Fruit fly (Drosophila melanogaster) whole organism, embryonic: Measurements from ENCODE around the gene CG13670.

Experiments used
- ATbp ChIP-seq: fragments of 200-800 bp; sonication (Bioruptor generic); optimal IDR thresholded peaks from 2 replicates; lab custom pipeline; 2017; ENCODE audit warnings: missing biosample characterization, mild to moderate bottlenecking, missing genetic modification characterization, missing genetic modification reagents
- Abd-B ChIP-seq: fragments of 200-800 bp; sonication (Bioruptor generic); optimal IDR thresholded peaks from 2 replicates; lab custom pipeline; 2018; ENCODE audit warnings: missing biosample characterization, mild to moderate bottlenecking, missing genetic modification characterization, moderate library complexity
- Atf3 ChIP-seq: fragments of 200-800 bp; sonication (Bioruptor generic); optimal IDR thresholded peaks from 3 replicates; lab custom pipeline; 2016; ENCODE audit warnings: missing biosample characterization, missing genetic modification characterization
- Atf6 ChIP-seq: fragments of 200-800 bp; sonication (Bioruptor generic); IDR thresholded peaks from 2 replicates; pipeline ENCODE4 v1.3.6; 2022; ENCODE audit warnings: missing biosample characterization, missing genetic modification characterization
- Bdp1 ChIP-seq: fragments of 200-800 bp; sonication (Bioruptor generic); optimal IDR thresholded peaks from 3 replicates; lab custom pipeline; 2016; ENCODE audit warnings: missing biosample characterization, missing genetic modification characterization
- C15 ChIP-seq: fragments of 200-800 bp; sonication (Bioruptor generic); IDR thresholded peaks from 3 replicates; pipeline ENCODE4 v1.3.6; 2022; ENCODE audit warnings: missing biosample characterization, missing genetic modification characterization
- CG10274 ChIP-seq: fragments of 200-800 bp; sonication (Bioruptor generic); optimal IDR thresholded peaks from 3 replicates; lab custom pipeline; 2017; ENCODE audit warnings: missing biosample characterization, mild to moderate bottlenecking, missing genetic modification characterization
- CG10543 ChIP-seq: fragments of 200-800 bp; sonication (Bioruptor generic); optimal IDR thresholded peaks from 3 replicates; lab custom pipeline; 2017; ENCODE audit warnings: missing biosample characterization, mild to moderate bottlenecking, missing genetic modification characterization, moderate library complexity
- CG11696 ChIP-seq: fragments of 200-800 bp; sonication (Bioruptor generic); IDR thresholded peaks from 2 replicates; pipeline ENCODE4 v1.3.6; 2022; ENCODE audit warnings: missing biosample characterization, missing genetic modification characterization
- CG12219 ChIP-seq: fragments of 200-800 bp; sonication (Bioruptor generic); optimal IDR thresholded peaks from 3 replicates; lab custom pipeline; 2018; ENCODE audit warnings: missing biosample characterization, mild to moderate bottlenecking, missing genetic modification characterization
- CG1647 ChIP-seq: fragments of 200-800 bp; sonication (Bioruptor generic); optimal IDR thresholded peaks from 3 replicates; lab custom pipeline; 2016; ENCODE audit warnings: missing biosample characterization, missing genetic modification characterization
- CG34422 ChIP-seq: fragments of 200-800 bp; sonication (Bioruptor generic); IDR thresholded peaks from 3 replicates; pipeline ENCODE4 v1.3.6; 2022; ENCODE audit warnings: missing biosample characterization, missing genetic modification characterization
- CG3726 ChIP-seq: fragments of 200-800 bp; sonication (Bioruptor generic); IDR thresholded peaks from 3 replicates; pipeline ENCODE4, ENCODE4 v1.3.6; 2022; ENCODE audit warnings: missing biosample characterization, missing genetic modification characterization
- CG3847 ChIP-seq: fragments of 200-800 bp; sonication (Bioruptor generic); IDR thresholded peaks from 2 replicates; pipeline ENCODE4 v1.3.6; 2022; ENCODE audit warnings: missing biosample characterization, missing genetic modification characterization
- CG4282 ChIP-seq: fragments of 200-800 bp; sonication (Bioruptor generic); optimal IDR thresholded peaks from 2 replicates; lab custom pipeline; 2016; ENCODE audit warnings: missing biosample characterization, missing genetic modification characterization
- CG4404 ChIP-seq: fragments of 200-800 bp; sonication (Bioruptor generic); IDR thresholded peaks from 2 replicates; pipeline ENCODE4 v1.3.6; 2022; ENCODE audit warnings: missing biosample characterization, missing genetic modification characterization
- CG4707 ChIP-seq: fragments of 200-800 bp; sonication (Bioruptor generic); optimal IDR thresholded peaks from 2 replicates; lab custom pipeline; 2018; ENCODE audit warnings: missing biosample characterization, mild to moderate bottlenecking, missing genetic modification characterization, moderate library complexity
- CG4854 ChIP-seq: fragments of 200-800 bp; sonication (Bioruptor generic); optimal IDR thresholded peaks from 2 replicates; lab custom pipeline; 2016; ENCODE audit warnings: missing biosample characterization, missing genetic modification characterization, inconsistent platforms
- CG6689 ChIP-seq: fragments of 200-800 bp; sonication (Bioruptor generic); IDR thresholded peaks from 2 replicates; pipeline ENCODE4 v1.3.6; 2022; ENCODE audit warnings: missing biosample characterization, missing genetic modification characterization
- CG7357 ChIP-seq: fragments of 200-800 bp; sonication (Bioruptor generic); IDR thresholded peaks from 3 replicates; pipeline ENCODE4 v1.3.6; 2022; ENCODE audit warnings: missing biosample characterization, missing genetic modification characterization
- CG9817 ChIP-seq: fragments of 200-800 bp; sonication (Bioruptor generic); optimal IDR thresholded peaks from 2 replicates; lab custom pipeline; 2018; ENCODE audit warnings: missing biosample characterization, mild to moderate bottlenecking, missing genetic modification characterization, moderate library complexity
- D19A ChIP-seq: fragments of 200-800 bp; optimal IDR thresholded peaks from 3 replicates; lab custom pipeline; 2019; ENCODE audit warnings: missing biosample characterization, mild to moderate bottlenecking, missing genetic modification characterization, moderate library complexity
- Dbx ChIP-seq: fragments of 200-800 bp; sonication (Bioruptor generic); IDR thresholded peaks from 3 replicates; pipeline ENCODE4 v1.3.6; 2022; ENCODE audit warnings: missing biosample characterization, missing genetic modification characterization
- Dek ChIP-seq: fragments of 200-800 bp; sonication (Bioruptor generic); optimal IDR thresholded peaks from 3 replicates; lab custom pipeline; 2019; ENCODE audit warnings: missing biosample characterization, mild to moderate bottlenecking, missing genetic modification characterization, moderate library complexity
- Dll ChIP-seq: fragments of 200-800 bp; sonication (Bioruptor generic); IDR thresholded peaks from 4 replicates; pipeline ENCODE4 v1.3.6; 2022; ENCODE audit warnings: missing biosample characterization, missing genetic modification characterization; ENCODE audit not compliant: partially characterized antibody
- GATAe ChIP-seq: fragments of 200-800 bp; sonication (Bioruptor generic); conservative IDR thresholded peaks from 2 replicates; pipeline ENCODE4 v1.3.6; 2022; ENCODE audit warnings: missing biosample characterization, missing genetic modification characterization
- Gug ChIP-seq: fragments of 200-800 bp; sonication (Bioruptor generic); IDR thresholded peaks from 4 replicates; pipeline ENCODE4 v1.3.6; 2022; ENCODE audit warnings: missing biosample characterization, missing genetic modification characterization
- Hr78 ChIP-seq, 2 experiments: fragments of 200-800 bp in 1 of 2; fragments of >200 bp in 1 of 2; sonication (Bioruptor generic) in 1 of 2; optimal IDR thresholded peaks; 2 replicates each; lab custom pipeline; 2017 to 2019; ENCODE audit warnings: missing biosample characterization in 2 of 2, missing genetic modification characterization in 2 of 2, mild to moderate bottlenecking in 1 of 2, moderate library complexity in 1 of 2
- MBD-R2 ChIP-seq: fragments of 200-800 bp; sonication (Bioruptor generic); IDR thresholded peaks from 2 replicates; pipeline ENCODE4 v1.3.6; 2022; ENCODE audit warnings: missing biosample characterization, missing genetic modification characterization
- NC2β ChIP-seq: fragments of 200-800 bp; sonication (Bioruptor generic); optimal IDR thresholded peaks from 2 replicates; lab custom pipeline; 2016; ENCODE audit warnings: missing biosample characterization, missing genetic modification characterization
- Neu2 ChIP-seq: fragments of 200-800 bp; sonication (Bioruptor generic); optimal IDR thresholded peaks from 3 replicates; lab custom pipeline; 2016; ENCODE audit warnings: missing biosample characterization, missing genetic modification characterization, borderline replicate concordance
- Opbp ChIP-seq: fragments of 200-800 bp; sonication (Bioruptor generic); IDR thresholded peaks from 3 replicates; pipeline ENCODE4 v1.3.6; 2022; ENCODE audit warnings: missing biosample characterization, missing genetic modification characterization; ENCODE audit not compliant: partially characterized antibody
- Optix ChIP-seq: fragments of 200-800 bp; sonication (Bioruptor generic); IDR thresholded peaks from 3 replicates; pipeline ENCODE4 v1.3.6; 2022; ENCODE audit warnings: missing biosample characterization, missing genetic modification characterization
- Ptx1 ChIP-seq: fragments of 200-800 bp; sonication (Bioruptor generic); IDR thresholded peaks from 2 replicates; pipeline ENCODE4 v1.3.6; 2022; ENCODE audit warnings: missing biosample characterization, missing genetic modification characterization
- Sox102F ChIP-seq: fragments of 200-800 bp; sonication (Bioruptor generic); optimal IDR thresholded peaks from 2 replicates; lab custom pipeline; 2018; ENCODE audit warnings: missing biosample characterization, mild to moderate bottlenecking, missing genetic modification characterization, moderate library complexity
- Tbp ChIP-seq: fragments of >200 bp; optimal IDR thresholded peaks from 2 replicates; lab custom pipeline; 2018; ENCODE audit warnings: missing biosample characterization, missing genetic modification characterization
- Vsx1 ChIP-seq: fragments of 200-800 bp; sonication (Bioruptor generic); optimal IDR thresholded peaks from 2 replicates; lab custom pipeline; 2017; ENCODE audit warnings: missing biosample characterization, mild to moderate bottlenecking, missing genetic modification characterization, missing genetic modification reagents
- al ChIP-seq: fragments of 200-800 bp; sonication (Bioruptor generic); IDR thresholded peaks from 2 replicates; pipeline ENCODE4 v1.3.6; 2022; ENCODE audit warnings: missing biosample characterization, missing genetic modification characterization
- crc ChIP-seq: fragments of 200-800 bp; sonication (Bioruptor generic); optimal IDR thresholded peaks from 2 replicates; lab custom pipeline; 2016; ENCODE audit warnings: missing biosample characterization, missing genetic modification characterization
- dpn ChIP-seq, 2 experiments: fragments of 200-800 bp; sonication (Bioruptor generic); optimal IDR thresholded peaks; 3 replicates each; lab custom pipeline; 2016; ENCODE audit warnings: missing biosample characterization in 2 of 2, missing genetic modification characterization in 2 of 2
- exex ChIP-seq: fragments of 200-800 bp; sonication (Bioruptor generic); optimal IDR thresholded peaks from 4 replicates; lab custom pipeline; 2018; ENCODE audit warnings: missing biosample characterization, mild to moderate bottlenecking, missing genetic modification characterization, moderate library complexity
- fd3F ChIP-seq: fragments of 200-800 bp; sonication (Bioruptor generic); optimal IDR thresholded peaks from 2 replicates; lab custom pipeline; 2018; ENCODE audit warnings: missing biosample characterization, mild to moderate bottlenecking, missing genetic modification characterization, moderate library complexity
- hth ChIP-seq: fragments of >200 bp; optimal IDR thresholded peaks from 2 replicates; lab custom pipeline; 2017; ENCODE audit warnings: inconsistent platforms
- kah ChIP-seq: fragments of 200-800 bp; sonication (Bioruptor generic); optimal IDR thresholded peaks from 2 replicates; lab custom pipeline; 2018; ENCODE audit warnings: missing biosample characterization, mild to moderate bottlenecking, missing genetic modification characterization
- mam ChIP-seq: fragments of 200-800 bp; sonication (Bioruptor generic); optimal IDR thresholded peaks from 3 replicates; lab custom pipeline; 2016; ENCODE audit warnings: missing biosample characterization, missing genetic modification characterization
- org-1 ChIP-seq: fragments of 200-800 bp; sonication (Bioruptor generic); optimal IDR thresholded peaks from 2 replicates; lab custom pipeline; 2017; ENCODE audit warnings: missing biosample characterization, missing genetic modification characterization
- pum ChIP-seq: fragments of 200-800 bp; sonication (Bioruptor generic); optimal IDR thresholded peaks from 2 replicates; lab custom pipeline; 2016; ENCODE audit warnings: missing biosample characterization, missing genetic modification characterization
- run ChIP-seq: fragments of 200-800 bp; sonication (Bioruptor generic); optimal IDR thresholded peaks from 3 replicates; lab custom pipeline; 2018; ENCODE audit warnings: missing biosample characterization, mild to moderate bottlenecking, missing genetic modification characterization
- scrt ChIP-seq: fragments of 200-800 bp; sonication (Bioruptor generic); optimal IDR thresholded peaks from 2 replicates; lab custom pipeline; 2018; ENCODE audit warnings: missing biosample characterization, mild to moderate bottlenecking, missing genetic modification characterization, moderate library complexity

The CG13670 gene

dm6 chr3L:8299224-8300130, 21.1 kb upstream of the CG13670 start, which contains the start of the genes Arl5 and CG13671 (continued):
- TF ChIP-seq Neu2 (GFP tag; lab: Kevin White, UChicago) (no peak), pum (peak; percentile 54), org-1 (GFP tag; lab: Kevin White, UChicago) (peak; percentile 28), CG3726 (GFP tag; lab: Robert Waterston, UW) (peak; percentile 53; the same call in 1 of the 3 replicates), Optix (GFP tag; lab: Robert Waterston, UW) (peak; percentile 62; the same call in 1 of the 3 replicates), Gug (peak; percentile 73; the same call in 3 of the 4 replicates), CG4404 (peak; percentile 74), CG7357 (GFP tag; lab: Robert Waterston, UW) (peak; percentile 23; the same call in 1 of the 3 replicates), CG3847 (GFP tag; lab: Robert Waterston, UW) (peak; percentile 75), Opbp (peak; percentile 64; the same call in 2 of the 3 replicates), mam (GFP tag; lab: Kevin White, UChicago) (peak; percentile 73), CG4707 (no peak), fd3F (GFP tag; lab: Kevin White, UChicago) (peak; percentile 15), Atf3 (GFP tag; lab: Kevin White, UChicago) (peak; percentile 45), Dek (tag; lab: Kevin White, UChicago) (peak; percentile 66), Ptx1 (peak; percentile 91), Hr78 (GFP tag; optimal IDR thresholded peaks at IDR 0.05; lab: Kevin White, UChicago) (no peak), exex (peak; percentile 85), NC2β (peak; percentile 48), Sox102F (GFP tag; lab: Kevin White, UChicago) (no peak), ATbp (GFP tag; lab: Kevin White, UChicago) (peak; percentile 34), CG34422 (GFP tag; lab: Robert Waterston, UW) (peak; percentile 78), CG1647 (GFP tag; lab: Kevin White, UChicago) (peak; percentile 70), C15 (GFP tag; lab: Robert Waterston, UW) (peak; percentile 64; the same call in 1 of the 3 replicates), al (GFP tag; lab: Robert Waterston, UW) (peak; percentile 68), CG12219 (no peak), run (tag; lab: Kevin White, UChicago) (no peak), dpn (GFP tag; optimal IDR thresholded peaks at IDR 0.05; lab: Kevin White, UChicago) (peak; percentile 66 to 89), CG11696 (GFP tag; lab: Robert Waterston, UW) (no peak; the same call in 1 of the 2 replicates), Atf6 (peak; percentile 68), D19A (no peak), Dll (GFP tag; lab: Robert Waterston, UW) (peak; percentile 86), Dbx (peak; percentile 85), MBD-R2 (peak; percentile 94), Bdp1 (peak; percentile 61), CG4282 (GFP tag; lab: Kevin White, UChicago) (peak; percentile 46), CG6689 (GFP tag; lab: Robert Waterston, UW) (peak; percentile 75), Abd-B (GFP tag; lab: Kevin White, UChicago) (peak; percentile 79), kah (GFP tag; lab: Kevin White, UChicago) (peak; percentile 28), CG9817 (tag; lab: Kevin White, UChicago) (no peak), CG4854 (GFP tag; lab: Kevin White, UChicago) (peak; percentile 61), GATAe (GFP tag; lab: Robert Waterston, UW) (peak; percentile 66), Tbp (no peak), CG10274 (GFP tag; lab: Kevin White, UChicago) (no peak), Vsx1 (GFP tag; lab: Kevin White, UChicago) (peak; percentile 99), CG10543 (GFP tag; lab: Kevin White, UChicago) (peak; percentile 60), crc (no peak), scrt (GFP tag; lab: Kevin White, UChicago) (peak; percentile 59), hth (lab: Kevin White, UChicago) (no peak)
